Fruit fly (Drosophila melanogaster): ENCODE measurements around the gene Vti1b.

DNA sequence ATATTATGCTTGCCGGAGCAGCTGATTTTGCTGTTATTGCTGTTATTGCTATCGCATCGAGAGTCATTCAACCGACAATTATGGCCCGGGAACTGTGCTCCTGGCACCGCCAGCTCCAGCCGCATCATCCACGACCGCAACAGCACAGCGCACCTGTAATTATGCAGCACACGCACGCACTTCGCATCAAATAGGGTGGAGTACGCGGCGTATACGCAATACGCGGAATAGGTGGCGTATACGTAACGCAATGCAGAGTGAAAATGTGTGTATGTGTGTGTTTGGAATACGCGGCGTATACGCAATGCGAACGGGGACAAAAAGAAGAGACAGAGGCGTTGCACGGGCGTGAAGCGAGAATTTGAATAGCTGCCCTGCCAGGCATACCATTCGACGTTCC lies 41.0 kb upstream of the Vti1b start:
- TF ChIP-seq woc (GFP tag; optimal IDR thresholded peaks at IDR 0.05) (no peak), h (GFP tag; optimal IDR thresholded peaks at IDR 0.05) (no peak), dsf (GFP tag; optimal IDR thresholded peaks at IDR 0.05; ENCODE audit: borderline replicate concordance) (no peak), CrebA (GFP tag; optimal IDR thresholded peaks at IDR 0.05; ENCODE audit: borderline replicate concordance) (no peak), N (GFP tag; optimal IDR thresholded peaks at IDR 0.05) (no peak), psq (GFP tag; optimal IDR thresholded peaks at IDR 0.05) (no peak), Vsx2 (GFP tag; optimal IDR thresholded peaks at IDR 0.05; ENCODE audit: partially characterized antibody) (no peak), Hnf4 (GFP tag; optimal IDR thresholded peaks at IDR 0.05) (no peak), Dfd (GFP tag; optimal IDR thresholded peaks at IDR 0.05) (no peak), OdsH (GFP tag; optimal IDR thresholded peaks at IDR 0.05) (no peak), CG32264 (GFP tag; optimal IDR thresholded peaks at IDR 0.05) (no peak), lola (GFP tag; optimal IDR thresholded peaks at IDR 0.05) (no peak), Myc (optimal IDR thresholded peaks at IDR 0.05) (no peak)
